Fruit fly (Drosophila melanogaster): Measurements from ENCODE around the gene CG4213.
A peak's percentile ranks its signal among the peaks of the same experiment; 100 is the strongest.

The CG4213 gene

DNA sequence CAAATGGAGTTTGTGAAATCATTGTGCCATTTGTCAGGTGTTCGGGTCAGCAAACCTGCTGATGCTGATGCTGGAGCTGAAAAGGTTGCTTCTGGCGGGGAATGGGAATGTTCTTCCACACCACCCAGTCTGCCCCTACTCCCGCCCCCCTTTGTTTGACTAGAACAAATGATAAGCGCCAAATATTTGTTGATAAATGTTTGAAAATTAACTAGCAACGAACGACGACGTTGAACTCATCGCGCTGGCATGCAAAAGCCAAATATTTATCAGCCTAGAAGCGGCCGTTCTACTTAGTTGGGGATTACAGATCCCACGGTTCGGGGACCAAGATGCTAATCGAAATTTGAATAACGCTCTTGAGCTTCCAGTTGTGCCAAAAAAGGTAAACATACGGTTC, 23.5 kb upstream of the CG4213 start (continued):
- TF ChIP-seq CG9215 (GFP tag; IDR thresholded peaks at IDR 0.05) (no peak), peb (GFP tag; IDR thresholded peaks at IDR 0.05) (no peak), pan (optimal IDR thresholded peaks at IDR 0.05) (no peak), pan (GFP tag; optimal IDR thresholded peaks at IDR 0.05 in 1 of 2, IDR thresholded peaks at IDR 0.05 in 1 of 2) (no peak), CG10462 (GFP tag; optimal IDR thresholded peaks at IDR 0.05) (no peak), CG18619 (GFP tag; optimal IDR thresholded peaks at IDR 0.05) (no peak), gsb (GFP tag; IDR thresholded peaks at IDR 0.05) (no peak), CG6854 (GFP tag; optimal IDR thresholded peaks at IDR 0.05) (no peak), CG18011 (GFP tag; optimal IDR thresholded peaks at IDR 0.05) (no peak), cwo (GFP tag; optimal IDR thresholded peaks at IDR 0.05) (no peak), CG43689 (GFP tag; IDR thresholded peaks at IDR 0.05) (no peak), Antp (GFP tag; optimal IDR thresholded peaks at IDR 0.05) (no peak), CG17186 (GFP tag; optimal IDR thresholded peaks at IDR 0.05) (no peak), CG12659 (GFP tag; optimal IDR thresholded peaks at IDR 0.05) (no peak), Med (GFP tag) (peak; percentile 76), cato (GFP tag; optimal IDR thresholded peaks at IDR 0.05; ENCODE audit: borderline replicate concordance) (no peak), CG30403 (GFP tag; optimal IDR thresholded peaks at IDR 0.05) (no peak), gem (tag; optimal IDR thresholded peaks at IDR 0.05) (peak; percentile 13), mam (GFP tag; optimal IDR thresholded peaks at IDR 0.05) (no peak), CG12942 (GFP tag; optimal IDR thresholded peaks at IDR 0.05) (no peak), fd64A (GFP tag; optimal IDR thresholded peaks at IDR 0.05) (no peak), CG1602 (GFP tag; optimal IDR thresholded peaks at IDR 0.05) (no peak), Gug (GFP tag; IDR thresholded peaks at IDR 0.05) (no peak), CG7786 (GFP tag; optimal IDR thresholded peaks at IDR 0.05) (no peak), emc (GFP tag; optimal IDR thresholded peaks at IDR 0.05) (no peak), hb (GFP tag; IDR thresholded peaks at IDR 0.05; ENCODE audit: partially characterized antibody) (no peak), sens (GFP tag) (peak; percentile 34), knrl (GFP tag; IDR thresholded peaks at IDR 0.05; ENCODE audit: partially characterized antibody) (no peak), CG31441 (GFP tag; IDR thresholded peaks at IDR 0.05) (no peak), CG3281 (GFP tag; optimal IDR thresholded peaks at IDR 0.05) (no peak), slbo (GFP tag; IDR thresholded peaks at IDR 0.05) (no peak), slp2 (GFP tag; optimal IDR thresholded peaks at IDR 0.05) (no peak), CG4820 (GFP tag; optimal IDR thresholded peaks at IDR 0.05) (no peak), E2f2 (GFP tag; IDR thresholded peaks at IDR 0.05) (no peak), CG4360 (GFP tag; IDR thresholded peaks at IDR 0.05) (no peak), ap (GFP tag; IDR thresholded peaks at IDR 0.05) (no peak), CG18764 (GFP tag; optimal IDR thresholded peaks at IDR 0.05) (no peak), Atf6 (GFP tag; IDR thresholded peaks at IDR 0.05) (0 out of 2 replicates have a peak, but pooled peaks have one; percentile 18), gt (GFP tag; IDR thresholded peaks at IDR 0.05) (no peak), BtbVII (GFP tag; optimal IDR thresholded peaks at IDR 0.05) (peak; percentile 39), Blimp-1 (GFP tag; optimal IDR thresholded peaks at IDR 0.05) (peak; percentile 8), sc (optimal IDR thresholded peaks at IDR 0.05) (no peak), sc (GFP tag; optimal IDR thresholded peaks at IDR 0.05) (no peak), CG32767 (GFP tag; IDR thresholded peaks at IDR 0.05) (no peak), ftz-f1 (GFP tag; optimal IDR thresholded peaks at IDR 0.05) (no peak), Dll (GFP tag; IDR thresholded peaks at IDR 0.05; ENCODE audit: partially characterized antibody) (no peak), fd102C (GFP tag; optimal IDR thresholded peaks at IDR 0.05) (no peak), crc (GFP tag; optimal IDR thresholded peaks at IDR 0.05) (no peak), CG9876 (GFP tag; optimal IDR thresholded peaks at IDR 0.05) (no peak), D (optimal IDR thresholded peaks at IDR 0.05) (no peak), D (GFP tag; optimal IDR thresholded peaks at IDR 0.05) (no peak), Adf1 (GFP tag; IDR thresholded peaks at IDR 0.05) (no peak), schlank (tag; optimal IDR thresholded peaks at IDR 0.05) (no peak)

Measured in whole organism, embryonic.